Worm (Caenorhabditis elegans) whole organism, midembryonic: Measurements from ENCODE around the gene K07D4.6.

ENCODE experiments used
- T22C8.4 ChIP-seq: fragments of 200-800 bp; sonication (Bioruptor generic); IDR thresholded peaks from 2 replicates; pipeline ENCODE4 v1.3.6; 2022; ENCODE audit warnings: missing genetic modification characterization, missing compliant biosample characterization
- cog-1 ChIP-seq: sonication (generic microtip); optimal IDR thresholded peaks from 2 replicates; lab custom pipeline; 2016; ENCODE audit warnings: missing genetic modification characterization, missing compliant biosample characterization
- flt-1 ChIP-seq: fragments of 200-800 bp; sonication (Bioruptor generic); IDR thresholded peaks from 2 replicates; pipeline ENCODE4 v1.3.6; 2022; ENCODE audit warnings: missing genetic modification characterization, missing compliant biosample characterization
- klf-2 ChIP-seq: fragments of 200-800 bp; sonication (Bioruptor generic); conservative IDR thresholded peaks from 2 replicates; pipeline ENCODE4 v1.3.6; 2022; ENCODE audit warnings: missing genetic modification reagents, missing genetic modification characterization, missing compliant biosample characterization
- med-1 ChIP-seq: sonication (generic microtip); optimal IDR thresholded peaks from 2 replicates; lab custom pipeline; 2017; ENCODE audit warnings: missing genetic modification characterization, mild to moderate bottlenecking, missing compliant biosample characterization, antibody characterized with exemption, missing genetic modification reagents; ENCODE audit not compliant: insufficient read depth
- ref-1 ChIP-seq: fragments of 200-800 bp; sonication (Bioruptor generic); conservative IDR thresholded peaks from 2 replicates; pipeline ENCODE4 v1.3.6; 2022; ENCODE audit warnings: missing genetic modification reagents, missing genetic modification characterization, missing compliant biosample characterization
- tab-1 ChIP-seq: fragments of 200-800 bp; sonication (Bioruptor generic); IDR thresholded peaks from 2 replicates; pipeline ENCODE4 v1.3.6; 2022; ENCODE audit warnings: missing genetic modification characterization, missing compliant biosample characterization
- ztf-23 ChIP-seq: fragments of 200-800 bp; sonication (Bioruptor generic); IDR thresholded peaks from 2 replicates; pipeline ENCODE4 v1.3.6; 2022; ENCODE audit warnings: missing genetic modification reagents, missing genetic modification characterization, missing compliant biosample characterization
- ztf-29 ChIP-seq: fragments of 200-800 bp; sonication (Bioruptor generic); IDR thresholded peaks from 2 replicates; pipeline ENCODE4 v1.3.6; 2022; ENCODE audit warnings: missing genetic modification reagents, missing genetic modification characterization, missing compliant biosample characterization

ce11 chrII:3980373-3980772 is 38.1 kb downstream of the K07D4.6 start:
- TF ChIP-seq ref-1 (GFP tag; lab: Robert Waterston, UW) (no peak), ztf-29 (GFP tag; lab: Robert Waterston, UW) (no peak), tab-1 (GFP tag; lab: Robert Waterston, UW) (no peak), ztf-23 (GFP tag; lab: Robert Waterston, UW) (no peak), flt-1 (GFP tag; lab: Robert Waterston, UW) (no peak), T22C8.4 (GFP tag; lab: Robert Waterston, UW) (no peak), klf-2 (no peak), cog-1 (tag; lab: Kevin White, UChicago) (no peak), med-1 (GFP tag; lab: Kevin White, UChicago) (no peak)
